Worm (Caenorhabditis elegans): ENCODE data around the gene K02C4.3.

DNA sequence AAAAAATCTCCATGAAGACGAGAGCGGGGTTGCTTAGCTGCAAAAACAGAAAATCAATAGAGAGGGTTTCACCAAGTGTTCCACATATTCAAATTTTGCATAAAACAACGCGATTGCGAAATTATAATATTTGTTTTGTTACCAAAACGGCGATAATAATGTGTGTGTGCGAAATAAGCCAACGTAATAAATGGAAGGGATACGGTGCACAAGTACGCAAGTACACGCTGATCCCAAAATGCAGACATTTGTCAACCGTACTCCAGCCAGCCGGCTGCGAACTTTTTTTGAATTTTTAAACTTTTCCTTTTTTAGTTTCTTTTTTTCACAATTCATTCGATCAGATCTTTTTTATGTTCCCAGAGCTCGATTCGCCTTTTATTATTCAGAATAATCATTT is 38.2 kb upstream of the K02C4.3 start, which contains the start of gene ire-1:
- no peak for TF ChIP-seq elt-1 (tag; optimal IDR thresholded peaks at IDR 0.05)
- peak; percentile 21 for TF ChIP-seq lin-39 (tag; optimal IDR thresholded peaks at IDR 0.05)
- no peak for TF ChIP-seq tbx-2 (tag; optimal IDR thresholded peaks at IDR 0.05)
- no peak for TF ChIP-seq nhr-77 (tag; optimal IDR thresholded peaks at IDR 0.05)
- no peak for TF ChIP-seq aly-2 (tag; optimal IDR thresholded peaks at IDR 0.05)
- peak; percentile 54 for TF ChIP-seq ama-1 (optimal IDR thresholded peaks at IDR 0.05)
- TF ChIP-seq egl-27 (tag; optimal IDR thresholded peaks at IDR 0.05) = no peak
- TF ChIP-seq egl-5 (tag; optimal IDR thresholded peaks at IDR 0.05) = peak; percentile 8
- TF ChIP-seq ztf-11 (tag; optimal IDR thresholded peaks at IDR 0.05) = no peak
- TF ChIP-seq nhr-25 (tag; optimal IDR thresholded peaks at IDR 0.05) = peak; percentile 29
- TF ChIP-seq lin-15B (tag; optimal IDR thresholded peaks at IDR 0.05) = peak; percentile 71
- TF ChIP-seq snpc-4 (tag; optimal IDR thresholded peaks at IDR 0.05) = peak; percentile 60
- TF ChIP-seq ceh-82 (tag; optimal IDR thresholded peaks at IDR 0.05) = no peak

Measured in whole organism, L3 larva.